Worm (Caenorhabditis elegans) whole organism, late embryonic: Measurements from ENCODE around the gene B0416.11.
A peak's percentile ranks its signal among the peaks of the same experiment; 100 is the strongest.

Experiments
- C08G9.2 ChIP-seq: sonication (generic microtip); optimal IDR thresholded peaks from 2 replicates; lab custom pipeline; 2016; ENCODE audit warnings: mild to moderate bottlenecking, missing genetic modification characterization, moderate library complexity, missing compliant biosample characterization
- C38D4.7 ChIP-seq: fragments of 200-800 bp; sonication (Bioruptor generic); optimal IDR thresholded peaks from 2 replicates; lab custom pipeline; 2018; ENCODE audit warnings: mild to moderate bottlenecking, missing genetic modification characterization, moderate library complexity, missing compliant biosample characterization
- F13H6.1 ChIP-seq: sonication (generic microtip); optimal IDR thresholded peaks from 2 replicates; lab custom pipeline; 2016; ENCODE audit warnings: missing genetic modification characterization, missing compliant biosample characterization
- K02D7.2 ChIP-seq: sonication (generic microtip); optimal IDR thresholded peaks from 2 replicates; lab custom pipeline; 2017; ENCODE audit warnings: mild to moderate bottlenecking, missing genetic modification characterization, missing compliant biosample characterization
- Y22D7AL.16 ChIP-seq: sonication (generic microtip); optimal IDR thresholded peaks from 2 replicates; lab custom pipeline; 2016; ENCODE audit warnings: missing genetic modification characterization, missing compliant biosample characterization
- ceh-22 ChIP-seq: sonication (generic microtip); optimal IDR thresholded peaks from 2 replicates; lab custom pipeline; 2017; ENCODE audit warnings: missing biosample characterization, missing genetic modification characterization
- ceh-30 ChIP-seq: fragments of 150-350 bp; optimal IDR thresholded peaks from 2 replicates; lab custom pipeline; 2014; ENCODE audit warnings: missing biosample characterization, missing genetic modification characterization
- ceh-31 ChIP-seq: sonication (generic microtip); optimal IDR thresholded peaks from 2 replicates; lab custom pipeline; 2016; ENCODE audit warnings: missing genetic modification characterization, missing compliant biosample characterization
- ceh-45 ChIP-seq: fragments of 200-800 bp; sonication (Bioruptor generic); IDR thresholded peaks from 2 replicates; pipeline ENCODE4 v1.3.6; 2022; ENCODE audit warnings: missing genetic modification reagents, missing genetic modification characterization, missing compliant biosample characterization
- ceh-9 ChIP-seq: sonication (generic microtip); optimal IDR thresholded peaks from 2 replicates; lab custom pipeline; 2016; ENCODE audit warnings: mild to moderate bottlenecking, missing genetic modification characterization, inconsistent platforms, missing compliant biosample characterization
- che-1 ChIP-seq: sonication (generic microtip); optimal IDR thresholded peaks from 2 replicates; lab custom pipeline; 2016; ENCODE audit warnings: mild to moderate bottlenecking, missing genetic modification characterization, missing compliant biosample characterization
- dmd-4 ChIP-seq: sonication (generic microtip); optimal IDR thresholded peaks from 2 replicates; lab custom pipeline; 2016; ENCODE audit warnings: borderline replicate concordance, missing genetic modification characterization, missing compliant biosample characterization
- dve-1 ChIP-seq: sonication (generic microtip); optimal IDR thresholded peaks from 2 replicates; lab custom pipeline; 2017; ENCODE audit warnings: antibody characterized with exemption, mild to moderate bottlenecking, missing genetic modification characterization, missing compliant biosample characterization
- elt-2 ChIP-seq: sonication (generic microtip); optimal IDR thresholded peaks from 2 replicates; lab custom pipeline; 2016; ENCODE audit warnings: missing genetic modification reagents, missing genetic modification characterization, missing compliant biosample characterization
- ets-4 ChIP-seq: sonication (generic microtip); optimal IDR thresholded peaks from 2 replicates; lab custom pipeline; 2016; ENCODE audit warnings: missing genetic modification characterization, missing compliant biosample characterization
- hlh-30 ChIP-seq: sonication (generic microtip); optimal IDR thresholded peaks from 2 replicates; lab custom pipeline; 2017; ENCODE audit warnings: antibody characterized with exemption, missing genetic modification characterization, missing compliant biosample characterization; ENCODE audit not compliant: insufficient read depth
- hlh-6 ChIP-seq: sonication (generic microtip); optimal IDR thresholded peaks from 2 replicates; lab custom pipeline; 2016; ENCODE audit warnings: missing genotype, missing genetic modification characterization, missing compliant biosample characterization
- hlh-8 ChIP-seq: sonication (generic microtip); optimal IDR thresholded peaks from 2 replicates; lab custom pipeline; 2016; ENCODE audit warnings: missing genotype, missing genetic modification characterization, missing compliant biosample characterization
- lim-6 ChIP-seq: sonication (generic microtip); optimal IDR thresholded peaks from 2 replicates; lab custom pipeline; 2016; ENCODE audit warnings: missing genetic modification characterization, missing compliant biosample characterization
- mec-3 ChIP-seq: sonication (generic microtip); optimal IDR thresholded peaks from 2 replicates; lab custom pipeline; 2016; ENCODE audit warnings: borderline replicate concordance, missing genetic modification characterization, missing compliant biosample characterization
- nhr-11 ChIP-seq: fragments of 150-350 bp; optimal IDR thresholded peaks from 2 replicates; lab custom pipeline; 2014; ENCODE audit warnings: missing biosample characterization, missing genetic modification characterization
- pag-3 ChIP-seq: sonication (generic microtip); optimal IDR thresholded peaks from 2 replicates; lab custom pipeline; 2016; ENCODE audit warnings: missing compliant biosample characterization, missing genetic modification characterization, borderline replicate concordance
- pat-9 ChIP-seq: fragments of 200-800 bp; sonication (Bioruptor generic); optimal IDR thresholded peaks from 2 replicates; lab custom pipeline; 2018; ENCODE audit warnings: mild to moderate bottlenecking, missing genetic modification characterization, moderate library complexity, missing compliant biosample characterization
- pha-4 ChIP-seq: fragments of 150-350 bp; optimal IDR thresholded peaks from 2 replicates; lab custom pipeline; 2018; ENCODE audit warnings: missing biosample characterization, missing genetic modification reagents, missing genetic modification characterization
- pqm-1 ChIP-seq: sonication (generic microtip); optimal IDR thresholded peaks from 2 replicates; lab custom pipeline; 2016; ENCODE audit warnings: missing genetic modification characterization, missing compliant biosample characterization
- ref-2 ChIP-seq: sonication (generic microtip); optimal IDR thresholded peaks from 2 replicates; lab custom pipeline; 2016; ENCODE audit warnings: missing genetic modification characterization, missing compliant biosample characterization
- sdc-2 ChIP-seq: sonication (generic microtip); optimal IDR thresholded peaks from 2 replicates; lab custom pipeline; 2016; ENCODE audit warnings: missing genotype, missing genetic modification characterization, missing compliant biosample characterization
- syd-9 ChIP-seq: sonication (generic microtip); optimal IDR thresholded peaks from 2 replicates; lab custom pipeline; 2016; ENCODE audit warnings: mild to moderate bottlenecking, missing genetic modification characterization, moderate library complexity, missing compliant biosample characterization
- tbx-2 ChIP-seq: sonication (generic microtip); optimal IDR thresholded peaks from 2 replicates; lab custom pipeline; 2016; ENCODE audit warnings: missing genetic modification characterization, missing compliant biosample characterization
- unc-3 ChIP-seq, 2 experiments: fragments of 200-800 bp in 1 of 2; sonication (Bioruptor generic) in 1 of 2; sonication (generic microtip) in 1 of 2; conservative IDR thresholded peaks in 1 of 2; optimal IDR thresholded peaks in 1 of 2; 2 replicates each; pipeline versions ENCODE4 v1.3.6 to Lab custom; 2016 to 2022; ENCODE audit warnings: missing compliant biosample characterization in 2 of 2, missing genetic modification characterization in 2 of 2, missing genetic modification reagents in 1 of 2
- zip-5 ChIP-seq: sonication (generic microtip); optimal IDR thresholded peaks from 2 replicates; lab custom pipeline; 2016; ENCODE audit warnings: missing genetic modification characterization, missing compliant biosample characterization

Gene B0416.11

DNA sequence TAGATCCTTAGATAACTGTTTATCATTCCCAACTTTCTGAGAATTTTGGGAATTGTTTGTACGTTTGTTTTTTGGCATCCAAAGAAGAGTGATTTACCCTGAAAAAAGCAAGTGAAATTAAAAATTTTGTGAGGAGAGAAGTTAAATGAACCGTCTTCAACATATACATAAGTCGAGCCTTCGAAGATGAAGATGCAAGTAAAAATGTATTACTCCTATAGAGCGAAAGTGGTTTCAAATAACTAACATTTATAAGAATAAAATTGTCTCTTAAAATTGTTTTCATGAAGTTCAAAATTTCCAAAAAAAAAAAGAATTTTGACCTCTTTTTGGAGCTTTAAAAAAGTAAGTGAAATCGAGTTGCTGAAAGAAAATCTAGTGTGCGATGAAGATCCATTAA is 8.4 kb downstream of the B0416.11 start, which contains the start of gene B0416.10:
Gene B0416.10, minus strand, starts transcription at position 101 of the 400 bp plus-strand sequence.
- TF ChIP-seq hlh-8 (tag; lab: Kevin White, UChicago) (no peak), unc-3 (GFP tag; conservative IDR thresholded peaks at IDR 0.05; lab: Robert Waterston, UW) (no peak), unc-3 (tag; optimal IDR thresholded peaks at IDR 0.05; lab: Kevin White, UChicago) (no peak), ets-4 (tag; lab: Kevin White, UChicago) (no peak), pqm-1 (tag; lab: Kevin White, UChicago) (no peak), Y22D7AL.16 (tag; lab: Kevin White, UChicago) (no peak), F13H6.1 (tag; lab: Kevin White, UChicago) (no peak), C38D4.7 (GFP tag; lab: Kevin White, UChicago) (no peak), K02D7.2 (no peak)

DNA sequence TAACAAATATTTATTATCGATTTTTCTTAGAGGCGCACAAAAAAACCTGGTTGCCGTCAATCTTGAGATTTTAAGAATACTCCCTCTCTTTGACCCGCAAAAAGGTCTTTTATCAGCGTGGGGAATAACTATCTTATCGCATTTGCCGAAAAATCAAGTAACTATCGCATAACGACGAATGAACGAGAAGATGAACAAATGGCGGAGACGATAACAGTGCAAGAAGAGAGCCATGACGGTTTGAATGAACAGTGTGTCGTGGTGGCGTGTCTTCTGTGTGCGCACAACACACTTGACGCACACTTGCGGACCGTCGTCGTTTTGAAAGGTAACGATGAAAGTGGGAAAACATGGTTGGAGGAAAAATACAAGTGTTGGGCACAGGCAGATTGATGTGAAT is 11.0 kb downstream of the B0416.11 start:
- no peak for TF ChIP-seq ceh-31 (tag; lab: Kevin White, UChicago)
- peak; percentile 96 for TF ChIP-seq elt-2 (tag; lab: Kevin White, UChicago)

DNA sequence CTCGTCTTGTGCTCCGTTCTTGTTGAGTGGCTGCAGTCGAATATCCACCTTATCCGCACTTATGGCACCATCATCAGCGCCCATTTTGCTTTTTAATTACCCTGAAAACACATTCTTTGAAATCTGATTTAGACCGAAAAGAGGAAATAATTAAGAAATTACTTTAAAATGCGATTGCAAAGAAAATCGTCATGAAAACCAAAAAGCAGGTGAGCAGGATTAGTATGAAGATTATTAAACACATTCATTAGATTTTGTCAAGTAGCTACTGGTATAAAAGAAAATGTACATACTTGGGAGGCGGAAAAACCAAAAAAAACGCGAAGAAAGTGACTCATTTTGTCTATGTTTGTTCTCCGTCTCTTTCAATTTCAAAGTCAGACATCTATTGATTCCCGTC is 12.2 kb downstream of the B0416.11 start, which contains the start of gene B0416.5:
Gene B0416.5, minus strand, starts transcription at position 101 of the 400 bp plus-strand sequence.
- no peak for TF ChIP-seq ref-2 (tag; lab: Kevin White, UChicago)
- TF ChIP-seq ceh-9 (tag; lab: Kevin White, UChicago) = no peak

ce11 chrX:9268373-9268772 is 14.6 kb downstream of the B0416.11 start:
- no peak for TF ChIP-seq syd-9 (tag; lab: Kevin White, UChicago)
- no peak for TF ChIP-seq ceh-45 (GFP tag; lab: Robert Waterston, UW)
- no peak for TF ChIP-seq nhr-11 (tag; lab: Kevin White, UChicago)
- no peak for TF ChIP-seq ets-4 (tag; lab: Kevin White, UChicago)
- TF ChIP-seq pha-4 (tag; lab: Kevin White, UChicago) = no peak
- no peak for TF ChIP-seq pag-3 (tag; lab: Kevin White, UChicago)
- TF ChIP-seq hlh-6 (tag; lab: Kevin White, UChicago) = no peak
- no peak for TF ChIP-seq dve-1 (tag; lab: Kevin White, UChicago)
- no peak for TF ChIP-seq ceh-30 (tag; lab: Kevin White, UChicago)
- no peak for TF ChIP-seq dmd-4
- no peak for TF ChIP-seq unc-3 (GFP tag; conservative IDR thresholded peaks at IDR 0.05; lab: Robert Waterston, UW)
- TF ChIP-seq unc-3 (tag; optimal IDR thresholded peaks at IDR 0.05; lab: Kevin White, UChicago) = no peak
- no peak for TF ChIP-seq che-1 (tag; lab: Kevin White, UChicago)
- TF ChIP-seq lim-6 (tag; lab: Kevin White, UChicago) = no peak
- TF ChIP-seq zip-5 (tag; lab: Kevin White, UChicago) = no peak
- TF ChIP-seq ceh-22 = no peak
- TF ChIP-seq C08G9.2 (tag; lab: Kevin White, UChicago) = no peak
- TF ChIP-seq tbx-2 (tag; lab: Kevin White, UChicago) = no peak
- no peak for TF ChIP-seq mec-3 (tag; lab: Kevin White, UChicago)
- TF ChIP-seq pat-9 (tag; lab: Kevin White, UChicago) = no peak
- no peak for TF ChIP-seq sdc-2 (tag; lab: Kevin White, UChicago)

- no peak for TF ChIP-seq hlh-30 (tag; lab: Kevin White, UChicago)
- no peak for TF ChIP-seq hlh-6 (tag; lab: Kevin White, UChicago)
These were observed 16.4 kb downstream of the B0416.11 start for ce11 chrX:9266512-9266911.

DNA sequence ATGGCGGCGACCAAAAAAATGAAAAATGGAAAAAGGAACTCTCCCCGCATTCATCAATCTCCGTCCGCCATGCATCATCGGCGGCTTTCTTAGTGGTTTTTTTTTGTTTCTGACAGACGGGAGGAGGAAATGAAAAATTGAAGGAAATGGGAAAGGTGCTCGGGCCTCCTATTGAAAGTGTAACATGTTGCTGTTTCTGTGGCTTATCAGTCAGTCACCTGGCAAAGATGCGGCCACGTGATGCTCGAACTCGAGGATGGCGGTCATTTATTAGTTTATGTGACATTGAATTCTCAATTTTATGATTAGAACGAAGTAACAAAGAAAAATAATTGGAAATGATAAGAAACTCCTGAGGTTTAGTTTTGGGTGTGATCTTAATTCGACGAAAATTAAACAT is 18.3 kb downstream of the B0416.11 start:
- TF ChIP-seq unc-3 (GFP tag; conservative IDR thresholded peaks at IDR 0.05; lab: Robert Waterston, UW) (no peak), unc-3 (tag; optimal IDR thresholded peaks at IDR 0.05; lab: Kevin White, UChicago) (no peak), hlh-30 (tag; lab: Kevin White, UChicago) (peak; percentile 38)
